Worm (Caenorhabditis elegans): ENCODE results near the gene cutl-16.

cutl-16 gene

DNA sequence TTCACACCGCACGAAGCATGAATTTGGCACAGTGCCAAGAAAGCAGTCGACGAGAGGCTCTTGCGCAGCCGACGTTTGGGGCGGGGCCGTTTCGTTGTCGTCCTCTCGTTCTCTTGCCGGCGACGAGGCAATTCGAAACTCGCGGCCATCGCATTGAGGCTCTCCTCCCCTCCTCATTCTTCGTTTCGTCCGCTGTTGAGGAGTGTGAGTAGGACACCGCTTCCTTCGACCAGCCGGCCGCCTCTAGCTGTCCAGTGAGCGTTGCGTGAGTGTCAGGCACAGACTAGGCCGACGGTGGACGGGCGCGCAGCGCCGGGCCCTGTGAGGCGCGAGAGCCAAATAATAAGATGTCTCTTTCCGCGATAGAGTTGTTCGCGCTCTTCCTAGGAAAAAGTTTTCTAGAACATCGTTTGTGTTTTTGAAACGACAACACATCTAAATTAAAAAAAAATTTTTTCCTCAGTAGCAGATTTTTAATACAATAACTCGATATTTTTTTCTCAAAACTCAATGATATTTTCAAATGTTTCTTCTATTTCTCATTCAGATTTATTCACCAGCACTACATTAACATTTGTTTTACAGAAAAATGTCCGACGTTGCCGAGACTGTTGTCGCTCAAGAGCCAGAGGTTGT lies 50.7 kb downstream of the cutl-16 start, which contains the start of the genes T28D9.11 and T28D9.1 (continued):
- TF ChIP-seq nhr-20 (tag; optimal IDR thresholded peaks at IDR 0.05) = peak; percentile 32
- no peak for TF ChIP-seq unc-130 (tag; optimal IDR thresholded peaks at IDR 0.05)
- TF ChIP-seq C16A3.4 (tag; optimal IDR thresholded peaks at IDR 0.05) = peak; percentile 12
- peak; percentile 26 for TF ChIP-seq egl-13 (tag; optimal IDR thresholded peaks at IDR 0.05)
- peak in 1 of 2 experiments; percentile 54 for TF ChIP-seq ztf-11 (tag; optimal IDR thresholded peaks at IDR 0.05)
- TF ChIP-seq ets-5 (GFP tag; IDR thresholded peaks at IDR 0.05) = no peak
- TF ChIP-seq mep-1 (tag; optimal IDR thresholded peaks at IDR 0.05) = peak; percentile 30

DNA sequence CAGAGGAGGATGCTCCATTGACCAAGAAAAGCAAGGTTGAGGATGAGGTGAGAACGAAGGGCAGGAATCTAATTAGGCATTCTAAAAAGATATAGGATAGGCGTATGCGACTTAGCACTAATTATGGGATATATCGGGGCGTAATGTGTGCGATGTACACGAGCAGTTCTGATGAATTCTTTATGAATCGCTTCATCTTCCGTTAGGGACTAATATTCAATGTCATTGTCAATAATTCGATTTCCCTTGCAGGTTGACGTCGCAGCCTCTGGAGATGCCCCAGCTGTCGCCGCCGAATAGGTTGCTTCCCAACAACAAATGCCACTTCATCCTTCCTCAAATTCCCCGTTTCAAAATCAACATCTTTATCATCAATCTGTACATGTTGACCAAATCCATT lies 51.9 kb downstream of the cutl-16 start:
- TF ChIP-seq nhr-90 (tag; optimal IDR thresholded peaks at IDR 0.05; ENCODE audit: poor library complexity) (no peak), skn-1 (tag; optimal IDR thresholded peaks at IDR 0.05) (no peak), fos-1 (tag; optimal IDR thresholded peaks at IDR 0.05) (no peak), ces-1 (GFP tag; optimal IDR thresholded peaks at IDR 0.05) (no peak), lin-35 (GFP tag; optimal IDR thresholded peaks at IDR 0.05) (no peak)
